Worm (Caenorhabditis elegans) whole organism, L4 larva: ENCODE data around the gene F21C10.10.

Experiments used
- F10B5.3 ChIP-seq: sonication (generic microtip); optimal IDR thresholded peaks from 2 replicates; lab custom pipeline; 2016; ENCODE audit warnings: mild to moderate bottlenecking, missing genetic modification characterization, missing compliant biosample characterization
- F44E2.7 ChIP-seq: fragments of 200-800 bp; sonication (Bioruptor generic); IDR thresholded peaks from 2 replicates; pipeline ENCODE4 v2.1.2; 2022; ENCODE audit warnings: missing genetic modification characterization, missing compliant biosample characterization
- T20F7.1 ChIP-seq: fragments of 200-800 bp; sonication (Bioruptor generic); optimal IDR thresholded peaks from 2 replicates; lab custom pipeline; 2018; ENCODE audit warnings: mild to moderate bottlenecking, missing genetic modification characterization, missing compliant biosample characterization
- T26A8.4 ChIP-seq: fragments of 200-800 bp; sonication (Bioruptor generic); IDR thresholded peaks from 2 replicates; pipeline ENCODE4 v1.3.6; 2022; ENCODE audit warnings: missing genetic modification characterization, missing compliant biosample characterization
- Y5F2A.4 ChIP-seq: fragments of 200-800 bp; sonication (Bioruptor generic); optimal IDR thresholded peaks from 2 replicates; lab custom pipeline; 2018; ENCODE audit warnings: mild to moderate bottlenecking, missing genetic modification characterization, missing compliant biosample characterization
- Y75B8A.6 ChIP-seq: fragments of 200-800 bp; sonication (Bioruptor generic); IDR thresholded peaks from 2 replicates; pipeline ENCODE4 v1.3.6; 2022; ENCODE audit warnings: missing genetic modification reagents, missing genetic modification characterization, missing compliant biosample characterization
- aha-1 ChIP-seq: fragments of 150-350 bp; peaks from one replicate; lab custom pipeline; 2014; ENCODE audit warnings: missing biosample characterization, missing genetic modification characterization
- ceh-20 ChIP-seq: fragments of 200-800 bp; sonication (Bioruptor generic); IDR thresholded peaks from 2 replicates; pipeline ENCODE4 v1.3.6; 2022; ENCODE audit warnings: missing genetic modification reagents, missing genetic modification characterization, missing compliant biosample characterization
- ceh-32 ChIP-seq: sonication (generic microtip); optimal IDR thresholded peaks from 2 replicates; lab custom pipeline; 2016; ENCODE audit warnings: mild to moderate bottlenecking, missing genetic modification characterization, missing compliant biosample characterization; ENCODE audit not compliant: poor library complexity
- daf-16 ChIP-seq, 3 experiments: sonication (generic microtip); optimal IDR thresholded peaks; 2 replicates each; lab custom pipeline; 2016 to 2017; ENCODE audit warnings: missing genetic modification characterization in 3 of 3, missing genetic modification reagents in 3 of 3, mild to moderate bottlenecking in 2 of 3, missing compliant biosample characterization in 2 of 3, missing biosample characterization in 1 of 3, moderate library complexity in 1 of 3
- dmd-6 ChIP-seq: fragments of 200-800 bp; sonication (Bioruptor generic); IDR thresholded peaks from 2 replicates; pipeline ENCODE4 v1.3.6; 2022; ENCODE audit warnings: missing genetic modification reagents, missing genetic modification characterization, missing compliant biosample characterization
- dmd-9 ChIP-seq: fragments of 200-800 bp; sonication (Bioruptor generic); IDR thresholded peaks from 2 replicates; pipeline ENCODE4 v1.3.6; 2022; ENCODE audit warnings: missing genetic modification reagents, missing genetic modification characterization, missing compliant biosample characterization
- dve-1 ChIP-seq: sonication (generic microtip); optimal IDR thresholded peaks from 2 replicates; lab custom pipeline; 2017; ENCODE audit warnings: antibody characterized with exemption, mild to moderate bottlenecking, missing genetic modification characterization, missing compliant biosample characterization; ENCODE audit not compliant: insufficient read depth
- fos-1 ChIP-seq: fragments of 150-350 bp; optimal IDR thresholded peaks from 2 replicates; lab custom pipeline; 2014; ENCODE audit warnings: missing biosample characterization, missing genetic modification characterization
- hif-1 ChIP-seq, 2 experiments: sonication (generic microtip); optimal IDR thresholded peaks; 2 replicates each; lab custom pipeline; 2016 to 2017; ENCODE audit warnings: missing compliant biosample characterization in 2 of 2, missing genetic modification characterization in 2 of 2, missing genetic modification reagents in 2 of 2, missing genotype in 2 of 2, mild to moderate bottlenecking in 1 of 2
- hlh-11 ChIP-seq: fragments of 200-800 bp; sonication (Bioruptor generic); optimal IDR thresholded peaks from 2 replicates; lab custom pipeline; 2018; ENCODE audit warnings: mild to moderate bottlenecking, missing genetic modification characterization, missing compliant biosample characterization
- hlh-30 ChIP-seq: sonication (generic microtip); optimal IDR thresholded peaks from 2 replicates; lab custom pipeline; 2017; ENCODE audit warnings: antibody characterized with exemption, mild to moderate bottlenecking, missing genetic modification characterization, missing compliant biosample characterization; ENCODE audit not compliant: insufficient read depth
- hmg-1.1 ChIP-seq: fragments of 200-800 bp; sonication (Bioruptor generic); IDR thresholded peaks from 2 replicates; pipeline ENCODE4 v1.3.6; 2022; ENCODE audit warnings: missing genetic modification reagents, missing genetic modification characterization, missing compliant biosample characterization
- jun-1 ChIP-seq: fragments of 150-350 bp; optimal IDR thresholded peaks from 2 replicates; lab custom pipeline; 2014; ENCODE audit warnings: missing biosample characterization, missing genetic modification reagents, missing genetic modification characterization
- lin-13 ChIP-seq: fragments of 150-350 bp; optimal IDR thresholded peaks from 2 replicates; lab custom pipeline; 2014; ENCODE audit warnings: missing biosample characterization, missing genetic modification reagents, missing genetic modification characterization
- lin-39 ChIP-seq: fragments of 150-350 bp; optimal IDR thresholded peaks from 2 replicates; lab custom pipeline; 2014; ENCODE audit warnings: missing biosample characterization, missing genetic modification reagents, missing genetic modification characterization
- lsy-2 ChIP-seq, 2 experiments: fragments of 150-350 bp in 1 of 2; sonication (generic microtip) in 1 of 2; optimal IDR thresholded peaks; 2 replicates each; lab custom pipeline; 2014 to 2017; ENCODE audit warnings: missing biosample characterization in 2 of 2, missing genetic modification characterization in 2 of 2
- mdt-29 ChIP-seq: fragments of 200-800 bp; sonication (Bioruptor generic); IDR thresholded peaks from 2 replicates; pipeline ENCODE4 v1.3.6; 2022; ENCODE audit warnings: missing genetic modification reagents, missing genetic modification characterization, missing compliant biosample characterization
- mes-2 ChIP-seq: sonication (generic microtip); optimal IDR thresholded peaks from 2 replicates; lab custom pipeline; 2016; ENCODE audit warnings: missing genotype, mild to moderate bottlenecking, missing genetic modification characterization, missing compliant biosample characterization; ENCODE audit not compliant: poor library complexity, severe bottlenecking
- nhr-102 ChIP-seq: sonication (generic microtip); optimal IDR thresholded peaks from 2 replicates; lab custom pipeline; 2016; ENCODE audit warnings: mild to moderate bottlenecking, missing genetic modification characterization, moderate library complexity, missing compliant biosample characterization
- nhr-11 ChIP-seq: fragments of 150-350 bp; optimal IDR thresholded peaks from 2 replicates; lab custom pipeline; 2014; ENCODE audit warnings: missing biosample characterization, missing genetic modification characterization
- nhr-25 ChIP-seq: sonication (generic microtip); optimal IDR thresholded peaks from 2 replicates; lab custom pipeline; 2017; ENCODE audit warnings: missing genetic modification characterization, mild to moderate bottlenecking, missing compliant biosample characterization, antibody characterized with exemption, moderate library complexity, borderline replicate concordance; ENCODE audit not compliant: insufficient read depth
- nhr-28 ChIP-seq: fragments of 150-350 bp; optimal IDR thresholded peaks from 2 replicates; lab custom pipeline; 2014; ENCODE audit warnings: missing biosample characterization, missing genetic modification characterization
- nhr-77 ChIP-seq: fragments of 150-350 bp; optimal IDR thresholded peaks from 2 replicates; lab custom pipeline; 2014; ENCODE audit warnings: missing biosample characterization, missing genetic modification characterization
- pha-4 ChIP-seq, 2 experiments: fragments of 150-350 bp in 1 of 2; fragments of 200-800 bp in 1 of 2; sonication (Bioruptor generic) in 1 of 2; IDR thresholded peaks in 1 of 2; optimal IDR thresholded peaks in 1 of 2; 2 replicates each; pipeline versions ENCODE4 v1.3.6 to Lab custom; 2014 to 2022; ENCODE audit warnings: missing genetic modification characterization in 2 of 2, missing genetic modification reagents in 2 of 2, missing biosample characterization in 1 of 2, missing compliant biosample characterization in 1 of 2
- php-3 ChIP-seq: fragments of 200-800 bp; sonication (Bioruptor generic); IDR thresholded peaks from 2 replicates; pipeline ENCODE4 v1.3.6; 2022; ENCODE audit warnings: missing genetic modification reagents, missing genetic modification characterization, missing compliant biosample characterization
- pqm-1 ChIP-seq: sonication (generic microtip); optimal IDR thresholded peaks from 2 replicates; lab custom pipeline; 2017; ENCODE audit warnings: missing biosample characterization, missing genetic modification characterization
- sdz-12 ChIP-seq: fragments of 200-800 bp; sonication (Bioruptor generic); optimal IDR thresholded peaks from 2 replicates; lab custom pipeline; 2018; ENCODE audit warnings: mild to moderate bottlenecking, missing genetic modification characterization, missing compliant biosample characterization
- tag-97 ChIP-seq: fragments of 200-800 bp; sonication (Bioruptor generic); IDR thresholded peaks from 2 replicates; pipeline ENCODE4 v1.3.6; 2022; ENCODE audit warnings: missing genetic modification characterization, missing compliant biosample characterization
- tra-1 ChIP-seq: fragments of 200-800 bp; sonication (Bioruptor generic); IDR thresholded peaks from 2 replicates; pipeline ENCODE4 v1.3.6; 2022; ENCODE audit warnings: missing genetic modification reagents, missing genetic modification characterization, missing compliant biosample characterization
- unc-62 ChIP-seq, 3 experiments: fragments of 150-350 bp in 1 of 3; sonication (generic microtip); optimal IDR thresholded peaks in 2 of 3; peaks in 1 of 3; 1 replicate in 1 of 3; 2 replicates in 2 of 3; lab custom pipeline; 2014 to 2017; ENCODE audit warnings: missing biosample characterization in 3 of 3, missing genetic modification characterization in 3 of 3, missing genetic modification reagents in 3 of 3, missing genotype in 1 of 3
- vab-7 ChIP-seq: fragments of 200-800 bp; sonication (Bioruptor generic); IDR thresholded peaks from 2 replicates; pipeline ENCODE4 v1.3.6; 2022; ENCODE audit warnings: missing genetic modification reagents, missing genetic modification characterization, missing compliant biosample characterization
- zfp-2 ChIP-seq: sonication (generic microtip); optimal IDR thresholded peaks from 2 replicates; lab custom pipeline; 2016; ENCODE audit warnings: mild to moderate bottlenecking, missing genetic modification characterization, missing compliant biosample characterization
- zip-2 ChIP-seq: fragments of 150-350 bp; optimal IDR thresholded peaks from 2 replicates; lab custom pipeline; 2014; ENCODE audit warnings: missing biosample characterization, missing genetic modification characterization

Gene F21C10.10

ce11 chrV:9079965-9080432, 16.1 kb upstream of the F21C10.10 start (continued):
- TF ChIP-seq T20F7.1 (GFP tag; lab: Kevin White, UChicago) (peak; percentile 42), nhr-11 (no peak), mes-2 (tag; lab: Kevin White, UChicago) (no peak), T26A8.4 (peak; percentile 67), unc-62 (GFP tag; optimal IDR thresholded peaks at IDR 0.05 in 1 of 2; lab: Kevin White, UChicago) (peak in 1 of 2 experiments; percentile 53), unc-62 (tag; optimal IDR thresholded peaks at IDR 0.05; lab: Kevin White, UChicago) (no peak), aha-1 (peak; percentile 89), Y75B8A.6 (0 out of 2 replicates have a peak, but pooled peaks have one; percentile 31), tra-1 (GFP tag; lab: Robert Waterston, UW) (peak; percentile 88), ceh-32 (no peak), F44E2.7 (GFP tag; lab: Robert Waterston, UW) (no peak), vab-7 (GFP tag; lab: Robert Waterston, UW) (no peak), fos-1 (no peak), lsy-2 (tag; optimal IDR thresholded peaks at IDR 0.05; lab: Kevin White, UChicago) (no peak), nhr-102 (tag; lab: Kevin White, UChicago) (peak; percentile 41), nhr-77 (tag; lab: Kevin White, UChicago) (peak; percentile 56), mdt-29 (GFP tag; lab: Robert Waterston, UW) (peak; percentile 62), lin-13 (GFP tag; lab: Kevin White, UChicago) (peak; percentile 36), nhr-25 (tag; lab: Kevin White, UChicago) (no peak), nhr-28 (tag; lab: Kevin White, UChicago) (peak; percentile 63), php-3 (GFP tag; lab: Robert Waterston, UW) (no peak)
- TF ChIP-seq, all 104 proteins: peak for 30

- TF ChIP-seq dmd-9 (GFP tag; lab: Robert Waterston, UW) = no peak
- peak; percentile 38 for TF ChIP-seq nhr-28 (tag; lab: Kevin White, UChicago)
- TF ChIP-seq pqm-1 (tag; lab: Kevin White, UChicago) = peak; percentile 44
- TF ChIP-seq pha-4 (GFP tag; IDR thresholded peaks at IDR 0.05; lab: Robert Waterston, UW) = no peak
- TF ChIP-seq pha-4 (tag; optimal IDR thresholded peaks at IDR 0.05; lab: Kevin White, UChicago) = peak; percentile 62
- TF ChIP-seq hlh-30 (tag; lab: Kevin White, UChicago) = peak; percentile 29
- no peak; the same call in 1 of the 2 replicates for TF ChIP-seq dmd-6 (GFP tag; lab: Robert Waterston, UW)
- no peak for TF ChIP-seq daf-16 (GFP tag; optimal IDR thresholded peaks at IDR 0.05; lab: Kevin White, UChicago)
- TF ChIP-seq daf-16 (tag; optimal IDR thresholded peaks at IDR 0.05; lab: Kevin White, UChicago) = peak; percentile 71
- TF ChIP-seq hif-1 (tag; optimal IDR thresholded peaks at IDR 0.05; lab: Kevin White, UChicago) = peak in 1 of 2 experiments; percentile 16
- TF ChIP-seq ceh-20 = no peak
- TF ChIP-seq lin-39 (tag; lab: Kevin White, UChicago) = no peak
- TF ChIP-seq F10B5.3 (tag; lab: Kevin White, UChicago) = no peak
- no peak for TF ChIP-seq jun-1 (tag; lab: Kevin White, UChicago)
- no peak for TF ChIP-seq tag-97
- no peak for TF ChIP-seq hmg-1.1
- TF ChIP-seq nhr-77 (tag; lab: Kevin White, UChicago) = peak; percentile 4
- TF ChIP-seq Y5F2A.4 = no peak
- no peak for TF ChIP-seq unc-62 (GFP tag; optimal IDR thresholded peaks at IDR 0.05 in 1 of 2; lab: Kevin White, UChicago)
- TF ChIP-seq unc-62 (tag; optimal IDR thresholded peaks at IDR 0.05; lab: Kevin White, UChicago) = no peak
- peak; percentile 57 for TF ChIP-seq hlh-11 (tag; lab: Kevin White, UChicago)
- no peak for TF ChIP-seq Y75B8A.6
- no peak for TF ChIP-seq F44E2.7 (GFP tag; lab: Robert Waterston, UW)
- TF ChIP-seq zfp-2 (tag; lab: Kevin White, UChicago) = no peak
- peak; percentile 70 for TF ChIP-seq dve-1 (tag; lab: Kevin White, UChicago)
- no peak for TF ChIP-seq zip-2 (tag; lab: Kevin White, UChicago)
- no peak for TF ChIP-seq mes-2 (tag; lab: Kevin White, UChicago)
- TF ChIP-seq aha-1 = peak; percentile 65
- TF ChIP-seq sdz-12 (GFP tag; lab: Kevin White, UChicago) = no peak
- TF ChIP-seq, all 104 proteins: peak for 10
These were observed 14.7 kb upstream of the F21C10.10 start for ce11 chrV:9081410-9081809.
